Worm (Caenorhabditis elegans) whole organism, L4 larva: ENCODE measurements around the gene C10C5.5.

Experiments
- R02D3.7 ChIP-seq: fragments of 150-350 bp; sonication (generic microtip); optimal IDR thresholded peaks from 3 replicates; lab custom pipeline; 2014; ENCODE audit warnings: missing biosample characterization, missing genetic modification characterization
- arid-1 ChIP-seq: fragments of 200-800 bp; sonication (Bioruptor generic); conservative IDR thresholded peaks from 2 replicates; pipeline ENCODE4 v1.3.6; 2022; ENCODE audit warnings: missing genetic modification reagents, missing genetic modification characterization, missing compliant biosample characterization
- hmg-1.1 ChIP-seq: fragments of 200-800 bp; sonication (Bioruptor generic); IDR thresholded peaks from 2 replicates; pipeline ENCODE4 v1.3.6; 2022; ENCODE audit warnings: missing genetic modification reagents, missing genetic modification characterization, missing compliant biosample characterization
- nhr-11 ChIP-seq: fragments of 150-350 bp; optimal IDR thresholded peaks from 2 replicates; lab custom pipeline; 2014; ENCODE audit warnings: missing biosample characterization, missing genetic modification characterization
- nhr-76 ChIP-seq: fragments of 150-350 bp; optimal IDR thresholded peaks from 2 replicates; lab custom pipeline; 2014; ENCODE audit warnings: missing biosample characterization, missing genetic modification characterization
- snpc-4 ChIP-seq: fragments of 150-350 bp; optimal IDR thresholded peaks from 2 replicates; lab custom pipeline; 2014; ENCODE audit warnings: missing biosample characterization, missing genetic modification characterization
- unc-62 ChIP-seq, 3 experiments: fragments of 150-350 bp in 1 of 3; sonication (generic microtip); optimal IDR thresholded peaks in 2 of 3; peaks in 1 of 3; 1 replicate in 1 of 3; 2 replicates in 2 of 3; lab custom pipeline; 2014 to 2017; ENCODE audit warnings: missing biosample characterization in 3 of 3, missing genetic modification characterization in 3 of 3, missing genetic modification reagents in 3 of 3, missing genotype in 1 of 3

DNA sequence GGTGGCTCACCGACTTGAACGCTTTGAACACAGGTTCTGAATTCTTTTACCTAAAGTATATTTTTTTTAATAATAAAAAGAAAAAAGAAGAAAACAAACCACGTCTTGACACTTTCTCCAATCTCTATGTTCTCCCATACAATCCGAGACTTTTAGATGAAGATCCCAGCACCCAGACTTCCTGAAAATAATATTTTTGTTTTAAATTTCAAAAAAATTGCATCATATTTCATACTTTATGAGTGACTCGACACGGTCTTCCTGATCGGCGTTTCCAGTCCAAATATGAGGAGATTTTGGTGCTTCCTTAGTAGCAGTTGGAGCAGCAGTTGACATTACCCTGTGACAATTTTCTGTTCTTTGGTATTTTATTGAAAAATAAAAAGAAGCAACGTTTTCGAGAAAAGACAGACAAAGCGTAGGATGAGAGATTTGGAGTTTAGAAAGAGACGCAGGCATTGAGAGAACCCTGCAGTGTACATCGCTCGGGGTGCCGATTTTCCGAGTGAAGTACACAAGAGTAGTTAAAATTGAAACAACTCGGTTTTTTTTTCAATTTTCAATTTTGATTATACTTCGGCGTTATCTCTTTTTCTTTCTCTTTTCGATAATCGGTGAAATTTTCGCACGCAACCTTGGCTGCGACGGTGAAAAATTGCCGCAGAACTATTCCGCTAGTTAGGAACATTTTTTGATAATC is 45.5 kb upstream of the C10C5.5 start, which contains the start of the genes coa-4 and T20D3.14:
- TF ChIP-seq R02D3.7, result no peak
- 0 out of 2 replicates have a peak, but pooled peaks have one; percentile 40 for TF ChIP-seq hmg-1.1
- TF ChIP-seq nhr-76 (tag; lab: Kevin White, UChicago), result no peak
- TF ChIP-seq nhr-11 (tag; lab: Kevin White, UChicago), result no peak
- no peak for TF ChIP-seq unc-62 (GFP tag; optimal IDR thresholded peaks at IDR 0.05 in 1 of 2; lab: Kevin White, UChicago)
- TF ChIP-seq unc-62 (tag; optimal IDR thresholded peaks at IDR 0.05; lab: Kevin White, UChicago), result no peak
- no peak for TF ChIP-seq arid-1 (GFP tag; lab: Robert Waterston, UW)
- no peak for TF ChIP-seq snpc-4
